Worm (Caenorhabditis elegans) whole organism, L3 larva: ENCODE results near the gene F42E11.3.

Source experiments
- ama-1 ChIP-seq: fragments of 150-350 bp; optimal IDR thresholded peaks from 2 replicates; lab custom pipeline; 2018
- ceh-9 ChIP-seq: sonication (generic microtip); optimal IDR thresholded peaks from 2 replicates; lab custom pipeline; 2018; ENCODE audit warnings: missing biosample characterization, missing genetic modification characterization
- hmg-11 ChIP-seq: sonication (generic microtip); optimal IDR thresholded peaks from 2 replicates; lab custom pipeline; 2016; ENCODE audit warnings: missing genetic modification characterization, missing compliant biosample characterization
- lin-39 ChIP-seq: fragments of 150-350 bp; optimal IDR thresholded peaks from 2 replicates; lab custom pipeline; 2018; ENCODE audit warnings: missing biosample characterization, missing genetic modification reagents, missing genetic modification characterization
- nhr-237 ChIP-seq: fragments of 150-350 bp; optimal IDR thresholded peaks from 2 replicates; lab custom pipeline; 2014; ENCODE audit warnings: missing biosample characterization, missing genetic modification characterization
- sea-2 ChIP-seq: fragments of 150-350 bp; sonication (generic microtip); optimal IDR thresholded peaks from 4 replicates; lab custom pipeline; 2014; ENCODE audit warnings: missing biosample characterization, missing genetic modification reagents, missing genetic modification characterization

DNA sequence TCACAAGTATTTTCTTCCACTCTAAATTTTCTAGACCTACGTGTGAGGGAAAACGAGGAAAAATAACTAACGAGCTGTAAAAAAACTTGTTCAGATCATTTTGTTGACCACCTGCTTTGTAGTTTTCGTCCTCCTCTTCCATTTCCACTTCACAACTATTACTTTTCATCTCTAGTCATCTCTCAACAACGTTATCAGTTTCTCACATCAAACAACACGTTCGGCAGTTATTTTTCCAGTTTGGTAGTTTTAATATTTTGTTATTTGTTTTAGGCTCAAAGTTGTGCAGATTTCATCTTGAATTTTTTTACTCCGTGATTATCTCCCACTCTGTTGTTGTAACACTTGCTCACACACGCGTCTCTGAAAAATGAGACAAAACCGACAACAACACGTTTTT, 8.3 kb downstream of the F42E11.3 start:
- no peak for TF ChIP-seq lin-39 (tag; lab: Kevin White, UChicago)
- TF ChIP-seq ceh-9 = no peak
- no peak for TF ChIP-seq ama-1 (lab: Kevin White, UChicago)
- TF ChIP-seq nhr-237 (tag; lab: Kevin White, UChicago) = no peak
- no peak for TF ChIP-seq sea-2 (GFP tag; lab: Kevin White, UChicago)
- no peak for TF ChIP-seq hmg-11 (tag; lab: Kevin White, UChicago)
